Worm (Caenorhabditis elegans): ENCODE measurements around the gene stip-1.

The stip-1 gene

ce11 chrII:10350487-10350886, 675 bp upstream of the stip-1 start, which contains the start of gene C07E3.9 (continued):
- TF ChIP-seq ceh-88 (GFP tag; IDR thresholded peaks at IDR 0.05) = no peak
- TF ChIP-seq C34B4.2 (tag; optimal IDR thresholded peaks at IDR 0.05) = no peak
- TF ChIP-seq nhr-11 (tag; optimal IDR thresholded peaks at IDR 0.05) = no peak
- no peak for TF ChIP-seq grh-1 (GFP tag; IDR thresholded peaks at IDR 0.05)
- TF ChIP-seq snu-23 (GFP tag; optimal IDR thresholded peaks at IDR 0.05) = peak; percentile 50

- TF ChIP-seq ces-1 (GFP tag; optimal IDR thresholded peaks at IDR 0.05) = no peak
Measured at ce11 chrII:10346075-10346474, 3.7 kb downstream of the stip-1 start, which contains the start of gene C07E3.10. Gene C07E3.10, plus strand, starts transcription at chrII:10346375.

ce11 chrII:10345012-10345411, 4.8 kb downstream of the stip-1 start, which contains the start of gene pro-2:
Gene pro-2, minus strand, starts transcription at chrII:10345112.
- no peak for TF ChIP-seq mdl-1 (tag; optimal IDR thresholded peaks at IDR 0.05)

ce11 chrII:10329754-10330153, 20.1 kb downstream of the stip-1 start:
- TF ChIP-seq ztf-4 (tag; optimal IDR thresholded peaks at IDR 0.05) (no peak), nhr-85 (tag) (no peak), sox-4 (tag; optimal IDR thresholded peaks at IDR 0.05) (no peak), ceh-63 (GFP tag; optimal IDR thresholded peaks at IDR 0.05) (no peak), lin-35 (GFP tag; optimal IDR thresholded peaks at IDR 0.05) (no peak), swsn-7 (tag; optimal IDR thresholded peaks at IDR 0.05) (no peak), unc-86 (tag; optimal IDR thresholded peaks at IDR 0.05) (no peak), ama-1 (optimal IDR thresholded peaks at IDR 0.05) (no peak), egl-13 (tag; optimal IDR thresholded peaks at IDR 0.05) (no peak), C34B4.2 (tag; optimal IDR thresholded peaks at IDR 0.05) (no peak), irx-1 (tag; optimal IDR thresholded peaks at IDR 0.05) (no peak), xbp-1 (tag; optimal IDR thresholded peaks at IDR 0.05) (no peak), fkh-4 (tag; optimal IDR thresholded peaks at IDR 0.05; ENCODE audit: borderline replicate concordance) (no peak), elt-2 (tag; optimal IDR thresholded peaks at IDR 0.05) (no peak)

ce11 chrII:10325615-10326232, 24.1 kb downstream of the stip-1 start, which contains the start of gene appg-1:
Gene appg-1, plus strand, starts transcription at chrII:10326041.
- TF ChIP-seq ceh-8 (GFP tag; optimal IDR thresholded peaks at IDR 0.05) (no peak), hpl-2 (GFP tag; optimal IDR thresholded peaks at IDR 0.05) (no peak), mep-1 (tag; optimal IDR thresholded peaks at IDR 0.05) (no peak), fkh-8 (tag; optimal IDR thresholded peaks at IDR 0.05) (no peak), isw-1 (GFP tag; IDR thresholded peaks at IDR 0.05) (no peak), zag-1 (tag; optimal IDR thresholded peaks at IDR 0.05) (no peak), nhr-19 (GFP tag; conservative IDR thresholded peaks at IDR 0.05) (no peak), nhr-237 (tag; optimal IDR thresholded peaks at IDR 0.05) (no peak), nhr-12 (tag; optimal IDR thresholded peaks at IDR 0.05) (no peak), lir-3 (tag; optimal IDR thresholded peaks at IDR 0.05; ENCODE audit: poor library complexity) (no peak), efl-3 (GFP tag; optimal IDR thresholded peaks at IDR 0.05) (no peak), nhr-20 (tag; optimal IDR thresholded peaks at IDR 0.05) (no peak), fkh-10 (GFP tag; optimal IDR thresholded peaks at IDR 0.05) (no peak), lin-35 (GFP tag; optimal IDR thresholded peaks at IDR 0.05) (no peak), snpc-4 (tag; optimal IDR thresholded peaks at IDR 0.05) (no peak), unc-130 (tag; optimal IDR thresholded peaks at IDR 0.05) (no peak), nhr-77 (tag; optimal IDR thresholded peaks at IDR 0.05) (no peak), irx-1 (tag; optimal IDR thresholded peaks at IDR 0.05) (no peak)
